Worm (Caenorhabditis elegans) whole organism, L4 larva: Measurements from ENCODE around the gene F49F1.18.

Experiments used
- F37D6.2 ChIP-seq: sonication (generic microtip); optimal IDR thresholded peaks from 2 replicates; lab custom pipeline; 2016; ENCODE audit warnings: mild to moderate bottlenecking, missing genetic modification characterization, missing compliant biosample characterization
- ZK546.5 ChIP-seq, 2 experiments: sonication (generic microtip); optimal IDR thresholded peaks; 2 replicates each; lab custom pipeline; 2017; ENCODE audit warnings: missing biosample characterization in 2 of 2, missing genetic modification characterization in 2 of 2
- ceh-20 ChIP-seq: fragments of 200-800 bp; sonication (Bioruptor generic); IDR thresholded peaks from 2 replicates; pipeline ENCODE4 v1.3.6; 2022; ENCODE audit warnings: missing genetic modification reagents, missing genetic modification characterization, missing compliant biosample characterization
- ceh-82 ChIP-seq: sonication (generic microtip); optimal IDR thresholded peaks from 2 replicates; lab custom pipeline; 2017; ENCODE audit warnings: missing biosample characterization, missing genetic modification characterization
- dve-1 ChIP-seq: sonication (generic microtip); optimal IDR thresholded peaks from 2 replicates; lab custom pipeline; 2017; ENCODE audit warnings: antibody characterized with exemption, mild to moderate bottlenecking, missing genetic modification characterization, missing compliant biosample characterization; ENCODE audit not compliant: insufficient read depth
- fkh-10 ChIP-seq: fragments of 150-350 bp; optimal IDR thresholded peaks from 2 replicates; lab custom pipeline; 2014; ENCODE audit warnings: missing biosample characterization, missing genetic modification reagents, missing genetic modification characterization
- fos-1 ChIP-seq: fragments of 150-350 bp; optimal IDR thresholded peaks from 2 replicates; lab custom pipeline; 2014; ENCODE audit warnings: missing biosample characterization, missing genetic modification characterization
- hlh-30 ChIP-seq: sonication (generic microtip); optimal IDR thresholded peaks from 2 replicates; lab custom pipeline; 2017; ENCODE audit warnings: antibody characterized with exemption, mild to moderate bottlenecking, missing genetic modification characterization, missing compliant biosample characterization; ENCODE audit not compliant: insufficient read depth
- lsy-2 ChIP-seq, 2 experiments: fragments of 150-350 bp in 1 of 2; sonication (generic microtip) in 1 of 2; optimal IDR thresholded peaks; 2 replicates each; lab custom pipeline; 2014 to 2017; ENCODE audit warnings: missing biosample characterization in 2 of 2, missing genetic modification characterization in 2 of 2
- mxl-2 ChIP-seq: fragments of 200-800 bp; sonication (Bioruptor generic); conservative IDR thresholded peaks from 2 replicates; pipeline ENCODE4 v1.3.6; 2022; ENCODE audit warnings: missing genetic modification reagents, missing genetic modification characterization, missing compliant biosample characterization
- nhr-10 ChIP-seq: fragments of 150-350 bp; optimal IDR thresholded peaks from 2 replicates; lab custom pipeline; 2014; ENCODE audit warnings: missing biosample characterization, missing genetic modification characterization
- unc-62 ChIP-seq, 3 experiments: fragments of 150-350 bp in 1 of 3; sonication (generic microtip); optimal IDR thresholded peaks in 2 of 3; peaks in 1 of 3; 1 replicate in 1 of 3; 2 replicates in 2 of 3; lab custom pipeline; 2014 to 2017; ENCODE audit warnings: missing biosample characterization in 3 of 3, missing genetic modification characterization in 3 of 3, missing genetic modification reagents in 3 of 3, missing genotype in 1 of 3
- zag-1 ChIP-seq: fragments of 150-350 bp; optimal IDR thresholded peaks from 2 replicates; lab custom pipeline; 2014; ENCODE audit warnings: missing biosample characterization, missing genetic modification characterization
- ztf-11 ChIP-seq: fragments of 150-350 bp; optimal IDR thresholded peaks from 2 replicates; lab custom pipeline; 2014; ENCODE audit warnings: missing biosample characterization, missing genetic modification characterization

DNA sequence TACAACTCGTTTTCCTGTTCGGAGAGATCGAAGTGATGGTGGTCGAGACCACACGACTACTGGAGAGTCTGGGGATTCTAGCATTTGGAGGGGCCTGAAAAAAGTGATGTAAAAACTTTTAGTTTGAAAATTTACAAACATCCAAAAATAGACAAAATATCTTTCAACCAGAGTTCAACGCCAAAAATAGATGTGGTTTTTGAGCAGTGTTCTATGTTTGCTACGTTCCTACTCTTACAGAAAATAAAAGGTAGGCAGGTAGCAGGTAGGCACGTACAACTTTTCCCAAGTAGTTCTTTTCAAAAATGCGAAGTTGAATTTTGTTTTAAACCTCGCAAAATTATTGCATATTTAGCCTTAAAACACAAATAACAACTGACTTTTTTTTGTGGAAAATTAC is 27.8 kb downstream of the F49F1.18 start, which contains the start of gene F49F1.14:
- TF ChIP-seq ZK546.5 (tag; optimal IDR thresholded peaks at IDR 0.05; lab: Kevin White, UChicago): no peak
- no peak for TF ChIP-seq F37D6.2 (tag; lab: Kevin White, UChicago)
- TF ChIP-seq fos-1 (tag; lab: Kevin White, UChicago): no peak
- no peak for TF ChIP-seq hlh-30 (tag; lab: Kevin White, UChicago)
- TF ChIP-seq lsy-2 (tag; optimal IDR thresholded peaks at IDR 0.05; lab: Kevin White, UChicago): no peak
- no peak for TF ChIP-seq mxl-2
- TF ChIP-seq nhr-10 (tag; lab: Kevin White, UChicago): no peak
- no peak for TF ChIP-seq zag-1 (tag; lab: Kevin White, UChicago)
- no peak for TF ChIP-seq ztf-11 (tag; lab: Kevin White, UChicago)
- TF ChIP-seq ceh-82 (tag; lab: Kevin White, UChicago): no peak
- no peak for TF ChIP-seq ceh-20 (GFP tag; lab: Robert Waterston, UW)
- TF ChIP-seq unc-62 (GFP tag; optimal IDR thresholded peaks at IDR 0.05 in 1 of 2; lab: Kevin White, UChicago): no peak
- no peak for TF ChIP-seq unc-62 (tag; optimal IDR thresholded peaks at IDR 0.05; lab: Kevin White, UChicago)
- no peak for TF ChIP-seq fkh-10 (GFP tag; lab: Kevin White, UChicago)
- TF ChIP-seq dve-1: no peak
